Worm (Caenorhabditis elegans): Measurements from ENCODE around the gene pigm-1.

ce11 chrII:11396217-11396616, 48.0 kb downstream of the pigm-1 start:
- TF ChIP-seq pha-4 (tag; optimal IDR thresholded peaks at IDR 0.05) (no peak), ham-2 (GFP tag; optimal IDR thresholded peaks at IDR 0.05) (no peak), elt-1 (tag; optimal IDR thresholded peaks at IDR 0.05; ENCODE audit: borderline replicate concordance, insufficient read depth) (no peak), nhr-12 (tag; optimal IDR thresholded peaks at IDR 0.05) (no peak), snpc-4 (tag; optimal IDR thresholded peaks at IDR 0.05) (no peak), unc-62 (GFP tag; optimal IDR thresholded peaks at IDR 0.05) (no peak), ces-1 (GFP tag; optimal IDR thresholded peaks at IDR 0.05) (peak; percentile 93), nhr-76 (tag; optimal IDR thresholded peaks at IDR 0.05) (no peak), ceh-39 (tag; optimal IDR thresholded peaks at IDR 0.05) (no peak)

Measured in whole organism, mixed stage, embryonic.